Worm (Caenorhabditis elegans) whole organism, L1 larva: ENCODE data around the gene F35H10.10.

Experiments
- C04F5.9 ChIP-seq: sonication (generic microtip); optimal IDR thresholded peaks from 2 replicates; lab custom pipeline; 2016; ENCODE audit warnings: missing genetic modification characterization, missing compliant biosample characterization
- C16A3.4 ChIP-seq: fragments of 150-350 bp; optimal IDR thresholded peaks from 2 replicates; lab custom pipeline; 2014; ENCODE audit warnings: missing biosample characterization, missing genetic modification characterization
- Y116A8C.19 ChIP-seq: sonication (generic microtip); optimal IDR thresholded peaks from 2 replicates; lab custom pipeline; 2016; ENCODE audit warnings: missing compliant biosample characterization, missing genetic modification characterization, borderline replicate concordance
- alr-1 ChIP-seq: fragments of 200-800 bp; sonication (Bioruptor generic); optimal IDR thresholded peaks from 2 replicates; lab custom pipeline; 2018; ENCODE audit warnings: borderline replicate concordance, mild to moderate bottlenecking, missing genetic modification characterization, missing compliant biosample characterization
- ama-1 ChIP-seq: fragments of 150-350 bp; optimal IDR thresholded peaks from 2 replicates; lab custom pipeline; 2014
- ceh-63 ChIP-seq: fragments of 200-800 bp; sonication (Bioruptor generic); optimal IDR thresholded peaks from 2 replicates; lab custom pipeline; 2018; ENCODE audit warnings: mild to moderate bottlenecking, missing genetic modification characterization, missing compliant biosample characterization
- ceh-8 ChIP-seq: fragments of 200-800 bp; sonication (Bioruptor generic); optimal IDR thresholded peaks from 2 replicates; lab custom pipeline; 2018; ENCODE audit warnings: mild to moderate bottlenecking, missing genetic modification characterization, moderate library complexity, missing compliant biosample characterization
- ceh-88 ChIP-seq: fragments of 200-800 bp; sonication (Bioruptor generic); IDR thresholded peaks from 2 replicates; pipeline ENCODE4 v1.3.6; 2022; ENCODE audit warnings: missing genetic modification characterization, missing compliant biosample characterization
- ces-1 ChIP-seq: fragments of 150-350 bp; optimal IDR thresholded peaks from 2 replicates; lab custom pipeline; 2014; ENCODE audit warnings: missing biosample characterization, missing genetic modification reagents, missing genetic modification characterization
- dpl-1 ChIP-seq, 3 experiments: fragments of 150-350 bp in 2 of 3; sonication (generic microtip) in 1 of 3; optimal IDR thresholded peaks; 2 replicates each; lab custom pipeline; 2014 to 2017; ENCODE audit warnings: missing biosample characterization in 3 of 3, missing genetic modification characterization in 3 of 3, missing genetic modification reagents in 3 of 3
- efl-1 ChIP-seq, 4 experiments: fragments of 150-350 bp; optimal IDR thresholded peaks in 3 of 4; peaks in 1 of 4; 1 replicate in 1 of 4; 2 replicates in 3 of 4; lab custom pipeline; 2014; ENCODE audit warnings: missing biosample characterization in 2 of 4, missing genetic modification characterization in 2 of 4, missing genetic modification reagents in 2 of 4
- efl-3 ChIP-seq: fragments of 200-800 bp; sonication (Bioruptor generic); optimal IDR thresholded peaks from 2 replicates; lab custom pipeline; 2018; ENCODE audit warnings: mild to moderate bottlenecking, missing genetic modification characterization, missing compliant biosample characterization
- elt-2 ChIP-seq: sonication (generic microtip); optimal IDR thresholded peaks from 2 replicates; lab custom pipeline; 2016; ENCODE audit warnings: missing genetic modification characterization, mild to moderate bottlenecking, inconsistent platforms, missing compliant biosample characterization, missing genetic modification reagents
- fkh-10 ChIP-seq: sonication (generic microtip); optimal IDR thresholded peaks from 2 replicates; lab custom pipeline; 2017; ENCODE audit warnings: missing biosample characterization, missing genetic modification reagents, missing genetic modification characterization
- fkh-4 ChIP-seq: sonication (generic microtip); optimal IDR thresholded peaks from 2 replicates; lab custom pipeline; 2016; ENCODE audit warnings: missing compliant biosample characterization, missing genetic modification characterization, borderline replicate concordance
- fkh-8 ChIP-seq: sonication (generic microtip); optimal IDR thresholded peaks from 2 replicates; lab custom pipeline; 2016; ENCODE audit warnings: mild to moderate bottlenecking, missing genetic modification characterization, missing compliant biosample characterization
- fos-1 ChIP-seq: fragments of 150-350 bp; optimal IDR thresholded peaks from 2 replicates; lab custom pipeline; 2014; ENCODE audit warnings: missing biosample characterization, missing genetic modification characterization
- grh-1 ChIP-seq: fragments of 200-800 bp; sonication (Bioruptor generic); IDR thresholded peaks from 2 replicates; pipeline ENCODE4 v1.3.6; 2022; ENCODE audit warnings: missing genetic modification reagents, missing genetic modification characterization, missing compliant biosample characterization
- isw-1 ChIP-seq: fragments of 200-800 bp; sonication (Bioruptor generic); IDR thresholded peaks from 2 replicates; pipeline ENCODE4 v1.3.6; 2022; ENCODE audit warnings: missing genetic modification characterization, missing compliant biosample characterization
- lin-14 ChIP-seq: fragments of 200-800 bp; sonication (Bioruptor generic); optimal IDR thresholded peaks from 2 replicates; lab custom pipeline; 2018; ENCODE audit warnings: mild to moderate bottlenecking, missing genetic modification characterization, moderate library complexity, missing compliant biosample characterization
- lir-3 ChIP-seq: sonication (generic microtip); optimal IDR thresholded peaks from 2 replicates; lab custom pipeline; 2016; ENCODE audit warnings: mild to moderate bottlenecking, missing genetic modification characterization, moderate library complexity, missing compliant biosample characterization; ENCODE audit not compliant: poor library complexity
- lsy-2 ChIP-seq, 2 experiments: fragments of 150-350 bp; optimal IDR thresholded peaks; 2 replicates each; lab custom pipeline; 2014; ENCODE audit warnings: missing biosample characterization in 2 of 2, missing genetic modification characterization in 2 of 2
- mdl-1 ChIP-seq, 2 experiments: fragments of 150-350 bp; optimal IDR thresholded peaks; 2 replicates each; lab custom pipeline; 2014 to 2017; ENCODE audit warnings: missing biosample characterization in 2 of 2, missing genetic modification characterization in 2 of 2, inconsistent platforms in 1 of 2
- mep-1 ChIP-seq: fragments of 150-350 bp; optimal IDR thresholded peaks from 2 replicates; lab custom pipeline; 2014; ENCODE audit warnings: missing biosample characterization, missing genetic modification characterization
- nhr-11 ChIP-seq: fragments of 150-350 bp; optimal IDR thresholded peaks from 2 replicates; lab custom pipeline; 2014; ENCODE audit warnings: missing biosample characterization, missing genetic modification characterization
- nhr-12 ChIP-seq: sonication (generic microtip); optimal IDR thresholded peaks from 2 replicates; lab custom pipeline; 2017; ENCODE audit warnings: missing biosample characterization, missing genetic modification characterization
- nhr-237 ChIP-seq: fragments of 150-350 bp; optimal IDR thresholded peaks from 2 replicates; lab custom pipeline; 2014; ENCODE audit warnings: missing biosample characterization, missing genetic modification characterization
- nhr-47 ChIP-seq: sonication (generic microtip); optimal IDR thresholded peaks from 2 replicates; lab custom pipeline; 2016; ENCODE audit warnings: mild to moderate bottlenecking, missing genetic modification characterization, moderate library complexity, missing compliant biosample characterization
- nhr-77 ChIP-seq: fragments of 150-350 bp; optimal IDR thresholded peaks from 2 replicates; lab custom pipeline; 2014; ENCODE audit warnings: missing biosample characterization, missing genetic modification characterization
- nhr-84 ChIP-seq: sonication (generic microtip); optimal IDR thresholded peaks from 2 replicates; lab custom pipeline; 2017; ENCODE audit warnings: missing biosample characterization, missing genetic modification characterization
- nhr-85 ChIP-seq: sonication (generic microtip); peaks from one replicate; lab custom pipeline; 2016; ENCODE audit warnings: missing genetic modification characterization, inconsistent platforms, missing compliant biosample characterization
- nhr-90 ChIP-seq: sonication (generic microtip); optimal IDR thresholded peaks from 2 replicates; lab custom pipeline; 2016; ENCODE audit warnings: mild to moderate bottlenecking, missing genetic modification characterization, missing compliant biosample characterization; ENCODE audit not compliant: poor library complexity
- skn-1 ChIP-seq: fragments of 150-350 bp; optimal IDR thresholded peaks from 2 replicates; lab custom pipeline; 2014; ENCODE audit warnings: missing biosample characterization, missing genetic modification characterization
- sptf-1 ChIP-seq: fragments of 150-350 bp; optimal IDR thresholded peaks from 2 replicates; lab custom pipeline; 2014; ENCODE audit warnings: missing biosample characterization, missing genetic modification characterization
- tbx-2 ChIP-seq: sonication (generic microtip); optimal IDR thresholded peaks from 2 replicates; lab custom pipeline; 2016; ENCODE audit warnings: missing genetic modification characterization, missing compliant biosample characterization
- tlp-1 ChIP-seq: fragments of 150-350 bp; optimal IDR thresholded peaks from 2 replicates; lab custom pipeline; 2014; ENCODE audit warnings: missing biosample characterization, missing genetic modification characterization
- unc-130 ChIP-seq: fragments of 150-350 bp; optimal IDR thresholded peaks from 2 replicates; lab custom pipeline; 2017; ENCODE audit warnings: missing biosample characterization, missing genetic modification characterization, inconsistent platforms
- unc-98 ChIP-seq: fragments of 200-800 bp; sonication (Bioruptor generic); IDR thresholded peaks from 2 replicates; pipeline ENCODE4 v1.3.6; 2022; ENCODE audit warnings: missing genetic modification characterization, missing compliant biosample characterization
- zag-1 ChIP-seq: fragments of 150-350 bp; optimal IDR thresholded peaks from 2 replicates; lab custom pipeline; 2014; ENCODE audit warnings: missing biosample characterization, missing genetic modification characterization
- zip-4 ChIP-seq: fragments of 200-800 bp; sonication (Bioruptor generic); optimal IDR thresholded peaks from 2 replicates; lab custom pipeline; 2018; ENCODE audit warnings: mild to moderate bottlenecking, missing genetic modification characterization, moderate library complexity, missing compliant biosample characterization
- ztf-4 ChIP-seq: fragments of 150-350 bp; optimal IDR thresholded peaks from 2 replicates; lab custom pipeline; 2014; ENCODE audit warnings: missing biosample characterization, missing genetic modification characterization

Gene F35H10.10

ce11 chrIV:8268024-8268423 is 44.7 kb downstream of the F35H10.10 start, which contains the start of the genes K07H8.5 and K07H8.8 (continued):
- TF ChIP-seq efl-3 (GFP tag; lab: Kevin White, UChicago) (no peak), ceh-63 (no peak)
- TF ChIP-seq, all 84 proteins: peak for 0

- TF ChIP-seq nhr-77 (tag; lab: Kevin White, UChicago) (no peak), mep-1 (no peak), sptf-1 (no peak), lsy-2 (tag; optimal IDR thresholded peaks at IDR 0.05; lab: Kevin White, UChicago) (no peak), tbx-2 (tag; lab: Kevin White, UChicago) (no peak), nhr-84 (tag; lab: Kevin White, UChicago) (no peak), grh-1 (GFP tag; lab: Robert Waterston, UW) (no peak), ztf-4 (tag; lab: Kevin White, UChicago) (no peak), mdl-1 (tag; optimal IDR thresholded peaks at IDR 0.05; lab: Kevin White, UChicago) (no peak), nhr-12 (tag; lab: Kevin White, UChicago) (no peak), zag-1 (tag; lab: Kevin White, UChicago) (no peak), nhr-47 (tag; lab: Kevin White, UChicago) (no peak), nhr-85 (no peak), fos-1 (tag; lab: Kevin White, UChicago) (no peak), lin-14 (GFP tag; lab: Kevin White, UChicago) (no peak), fkh-8 (tag; lab: Kevin White, UChicago) (no peak), C16A3.4 (tag; lab: Kevin White, UChicago) (no peak)
Observed at ce11 chrIV:8266024-8266949, 46.5 kb downstream of the F35H10.10 start.

ce11 chrIV:8262671-8263070 is 50.1 kb downstream of the F35H10.10 start:
- TF ChIP-seq lir-3 (no peak), unc-98 (GFP tag; lab: Robert Waterston, UW) (no peak), tbx-2 (tag; lab: Kevin White, UChicago) (no peak)

ce11 chrIV:8260848-8261638 is 51.7 kb downstream of the F35H10.10 start, which contains the start of gene vit-6:
TSS of gene vit-6 (plus strand) at chrIV:8261157.
- TF ChIP-seq nhr-84 (tag; lab: Kevin White, UChicago): no peak
- no peak for TF ChIP-seq nhr-90 (tag; lab: Kevin White, UChicago)
- TF ChIP-seq ama-1 (lab: Kevin White, UChicago): no peak
- no peak for TF ChIP-seq lin-14 (GFP tag; lab: Kevin White, UChicago)
- TF ChIP-seq ces-1: no peak
- no peak for TF ChIP-seq nhr-237
- no peak for TF ChIP-seq nhr-47 (tag; lab: Kevin White, UChicago)
- no peak for TF ChIP-seq nhr-11 (tag; lab: Kevin White, UChicago)
- TF ChIP-seq tlp-1 (tag; lab: Kevin White, UChicago): no peak
- TF ChIP-seq zip-4: no peak
- no peak for TF ChIP-seq C04F5.9 (tag; lab: Kevin White, UChicago)
- no peak for TF ChIP-seq isw-1
- no peak for TF ChIP-seq ceh-8 (GFP tag; lab: Kevin White, UChicago)
- TF ChIP-seq ceh-88 (GFP tag; lab: Robert Waterston, UW): no peak
- TF ChIP-seq, all 84 proteins: peak for 0

ce11 chrIV:8259904-8260303 is 52.8 kb downstream of the F35H10.10 start, which contains the start of gene K07H8.7:
TSS of gene K07H8.7 (minus strand) at chrIV:8260004.
- TF ChIP-seq unc-130 (tag; lab: Kevin White, UChicago) (no peak), Y116A8C.19 (tag; lab: Kevin White, UChicago) (no peak), skn-1 (tag; lab: Kevin White, UChicago) (no peak), alr-1 (tag; lab: Kevin White, UChicago) (no peak), ces-1 (no peak), elt-2 (tag; lab: Kevin White, UChicago) (no peak), nhr-237 (no peak), nhr-77 (tag; lab: Kevin White, UChicago) (no peak), efl-1 (optimal IDR thresholded peaks at IDR 0.05; lab: Kevin White, UChicago) (no peak), efl-1 (GFP tag; optimal IDR thresholded peaks at IDR 0.05 in 1 of 2; lab: Kevin White, UChicago) (no peak), mep-1 (no peak), dpl-1 (GFP tag; optimal IDR thresholded peaks at IDR 0.05; lab: Kevin White, UChicago) (no peak), tbx-2 (tag; lab: Kevin White, UChicago) (no peak), fkh-4 (tag; lab: Kevin White, UChicago) (no peak), fkh-10 (no peak)
- TF ChIP-seq, all 84 proteins: peak for 0
